Worm (Caenorhabditis elegans) whole organism, L2 larva: ENCODE measurements around the gene ctns-1.

Experiments used
- R02D3.7 ChIP-seq: fragments of 150-350 bp; optimal IDR thresholded peaks from 2 replicates; lab custom pipeline; 2014; ENCODE audit warnings: missing biosample characterization, missing genetic modification characterization
- ZK546.5 ChIP-seq: sonication (generic microtip); optimal IDR thresholded peaks from 2 replicates; lab custom pipeline; 2017; ENCODE audit warnings: missing biosample characterization, missing genetic modification characterization
- ama-1 ChIP-seq: fragments of 150-350 bp; optimal IDR thresholded peaks from 2 replicates; lab custom pipeline; 2018; ENCODE audit warnings: inconsistent platforms
- lin-39 ChIP-seq: fragments of 150-350 bp; optimal IDR thresholded peaks from 2 replicates; lab custom pipeline; 2014; ENCODE audit warnings: missing biosample characterization, missing genetic modification reagents, missing genetic modification characterization
- sem-4 ChIP-seq: fragments of 150-350 bp; optimal IDR thresholded peaks from 2 replicates; lab custom pipeline; 2014; ENCODE audit warnings: missing biosample characterization, missing genetic modification reagents, missing genetic modification characterization
- snpc-4 ChIP-seq: fragments of 150-350 bp; optimal IDR thresholded peaks from 2 replicates; lab custom pipeline; 2014; ENCODE audit warnings: missing biosample characterization, missing genetic modification characterization
- zag-1 ChIP-seq: fragments of 150-350 bp; optimal IDR thresholded peaks from 2 replicates; lab custom pipeline; 2014; ENCODE audit warnings: missing biosample characterization, missing genetic modification characterization

DNA sequence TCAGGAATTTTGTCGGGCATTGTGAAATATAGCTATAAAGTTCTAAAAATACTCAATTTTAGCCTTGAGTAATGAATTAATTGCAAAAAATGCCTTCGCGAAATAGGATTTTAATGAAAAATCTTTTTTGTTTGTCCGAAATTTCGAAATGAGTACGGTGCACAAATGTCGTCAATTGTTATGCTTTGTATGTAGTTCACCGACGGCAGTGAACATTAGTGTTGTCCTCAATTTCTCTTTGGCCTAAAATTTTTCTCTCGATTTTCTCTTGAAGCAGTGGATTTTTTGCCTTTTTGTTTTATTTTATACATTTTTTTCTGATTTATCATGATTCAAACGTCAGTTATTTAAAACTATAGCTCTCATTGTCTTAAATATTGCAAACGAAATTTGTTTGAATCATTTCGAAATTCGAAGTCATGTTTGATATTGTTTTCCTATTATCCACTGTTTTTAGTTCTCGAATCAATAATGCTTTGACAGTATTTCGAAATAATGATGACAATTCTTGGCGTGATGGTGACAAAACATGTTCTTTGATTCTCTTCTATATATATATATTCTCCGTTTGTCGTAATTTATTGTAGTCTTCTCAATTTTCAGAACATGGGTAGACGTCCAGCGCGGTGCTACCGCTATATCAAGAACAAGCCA is 6.7 kb upstream of the ctns-1 start, which contains the start of the genes ints-11 and rpl-10:
- no peak for TF ChIP-seq R02D3.7 (tag; lab: Kevin White, UChicago)
- no peak for TF ChIP-seq ama-1 (lab: Kevin White, UChicago)
- no peak for TF ChIP-seq ZK546.5 (tag; lab: Kevin White, UChicago)
- TF ChIP-seq snpc-4, result no peak
- TF ChIP-seq lin-39 (tag; lab: Kevin White, UChicago), result no peak
- TF ChIP-seq zag-1 (tag; lab: Kevin White, UChicago), result no peak
- no peak for TF ChIP-seq sem-4 (tag; lab: Kevin White, UChicago)
